Fruit fly (Drosophila melanogaster): ENCODE measurements around the gene PIG-B.

Gene PIG-B

dm6 chr3L:3786344-3787076, 24.6 kb upstream of the PIG-B start:
- TF ChIP-seq CG32121 (GFP tag; IDR thresholded peaks at IDR 0.05), result peak; percentile 21; the same call in 1 of the 2 replicates
- no peak for TF ChIP-seq EcR (GFP tag; optimal IDR thresholded peaks at IDR 0.05)
- peak; percentile 14 for TF ChIP-seq CG17806 (tag; optimal IDR thresholded peaks at IDR 0.05)
- peak; percentile 11 for TF ChIP-seq CG15710 (tag; optimal IDR thresholded peaks at IDR 0.05)
- no peak for TF ChIP-seq CG10348 (GFP tag; IDR thresholded peaks at IDR 0.05)

- TF ChIP-seq CG12605 (GFP tag; IDR thresholded peaks at IDR 0.05) (no peak), Ets98B (GFP tag; IDR thresholded peaks at IDR 0.05) (peak; percentile 24; the same call in 1 of the 2 replicates)
Observed at dm6 chr3L:3787077-3787433, 24.0 kb upstream of the PIG-B start.

dm6 chr3L:3787595-3788151, 23.4 kb upstream of the PIG-B start:
- TF ChIP-seq CG34367 (tag; optimal IDR thresholded peaks at IDR 0.05) (peak; percentile 22), CG8159 (tag; optimal IDR thresholded peaks at IDR 0.05) (peak; percentile 38), CG17806 (tag; optimal IDR thresholded peaks at IDR 0.05) (no peak), fd96Ca (GFP tag; IDR thresholded peaks at IDR 0.05) (no peak), CG15710 (tag; optimal IDR thresholded peaks at IDR 0.05) (peak; percentile 13), Pif1B (GFP tag; optimal IDR thresholded peaks at IDR 0.05) (peak; percentile 19), CG13204 (GFP tag; optimal IDR thresholded peaks at IDR 0.05) (peak; percentile 42), CG8301 (tag; optimal IDR thresholded peaks at IDR 0.05) (peak; percentile 37), CG9948 (tag; optimal IDR thresholded peaks at IDR 0.05) (no peak), EcR (GFP tag; optimal IDR thresholded peaks at IDR 0.05) (peak; percentile 36), CG10348 (GFP tag; IDR thresholded peaks at IDR 0.05) (no peak), Ets98B (GFP tag; IDR thresholded peaks at IDR 0.05) (peak; percentile 42; the same call in 1 of the 2 replicates), CG12605 (GFP tag; IDR thresholded peaks at IDR 0.05) (peak; percentile 54), gl (tag; optimal IDR thresholded peaks at IDR 0.05) (peak; percentile 34), rn (GFP tag; IDR thresholded peaks at IDR 0.05) (no peak), D1 (tag; optimal IDR thresholded peaks at IDR 0.05) (no peak), CG4496 (GFP tag; IDR thresholded peaks at IDR 0.05) (no peak; the same call in 2 of the 3 replicates), CG32121 (GFP tag; IDR thresholded peaks at IDR 0.05) (no peak), CG14655 (GFP tag; optimal IDR thresholded peaks at IDR 0.05) (peak; percentile 31), Snoo (tag; optimal IDR thresholded peaks at IDR 0.05) (peak; percentile 33), Pif1A (GFP tag; optimal IDR thresholded peaks at IDR 0.05) (peak; percentile 6)

dm6 chr3L:3788790-3789421, 22.2 kb upstream of the PIG-B start:
- peak; percentile 52; the same call in 1 of the 3 replicates for TF ChIP-seq CG4496 (GFP tag; IDR thresholded peaks at IDR 0.05)
- peak; percentile 18 for TF ChIP-seq CG14655 (GFP tag; optimal IDR thresholded peaks at IDR 0.05)
- TF ChIP-seq D1 (tag; optimal IDR thresholded peaks at IDR 0.05), result peak; percentile 49
- peak; percentile 17; the same call in 1 of the 3 replicates for TF ChIP-seq fd96Ca (GFP tag; IDR thresholded peaks at IDR 0.05)
- peak; percentile 35 for TF ChIP-seq Snoo (tag; optimal IDR thresholded peaks at IDR 0.05)
- TF ChIP-seq CG9948 (tag; optimal IDR thresholded peaks at IDR 0.05), result no peak

dm6 chr3L:3790504-3790903, 20.6 kb upstream of the PIG-B start, which contains the start of gene CG32266:
CG32266 (plus strand) TSS chr3L:3790804.
- no peak for TF ChIP-seq CG15710 (tag; optimal IDR thresholded peaks at IDR 0.05)
- TF ChIP-seq Pif1B (GFP tag; optimal IDR thresholded peaks at IDR 0.05), result no peak
- TF ChIP-seq D1 (tag; optimal IDR thresholded peaks at IDR 0.05), result no peak
- TF ChIP-seq CG9948 (tag; optimal IDR thresholded peaks at IDR 0.05), result no peak

dm6 chr3L:3791043-3791682, 19.9 kb upstream of the PIG-B start:
- TF ChIP-seq CG9948 (tag; optimal IDR thresholded peaks at IDR 0.05) (peak; percentile 3), CG17806 (tag; optimal IDR thresholded peaks at IDR 0.05) (peak; percentile 3), CG34367 (tag; optimal IDR thresholded peaks at IDR 0.05) (no peak), Ets98B (GFP tag; IDR thresholded peaks at IDR 0.05) (no peak; the same call in 1 of the 2 replicates), CG10348 (GFP tag; IDR thresholded peaks at IDR 0.05) (no peak), CG8301 (tag; optimal IDR thresholded peaks at IDR 0.05) (peak; percentile 50), CG13204 (GFP tag; optimal IDR thresholded peaks at IDR 0.05) (no peak), rn (GFP tag; IDR thresholded peaks at IDR 0.05) (no peak), CG12605 (GFP tag; IDR thresholded peaks at IDR 0.05) (no peak), CG14655 (GFP tag; optimal IDR thresholded peaks at IDR 0.05) (peak; percentile 74), Snoo (tag; optimal IDR thresholded peaks at IDR 0.05) (no peak), D1 (tag; optimal IDR thresholded peaks at IDR 0.05) (no peak), Pif1A (GFP tag; optimal IDR thresholded peaks at IDR 0.05) (peak; percentile 17), CG32121 (GFP tag; IDR thresholded peaks at IDR 0.05) (peak; percentile 51; the same call in 1 of the 2 replicates), EcR (GFP tag; optimal IDR thresholded peaks at IDR 0.05) (no peak), CG4496 (GFP tag; IDR thresholded peaks at IDR 0.05) (peak; percentile 63), CG8159 (tag; optimal IDR thresholded peaks at IDR 0.05) (peak; percentile 17), fd96Ca (GFP tag; IDR thresholded peaks at IDR 0.05) (peak; percentile 62)
